Worm (Caenorhabditis elegans) whole organism, late embryonic: ENCODE results near the gene F08C6.5.

Experiments used
- C08G9.2 ChIP-seq: sonication (generic microtip); optimal IDR thresholded peaks from 2 replicates; lab custom pipeline; 2016; ENCODE audit warnings: mild to moderate bottlenecking, missing genetic modification characterization, moderate library complexity, missing compliant biosample characterization
- T23F11.4 ChIP-seq: fragments of 200-800 bp; sonication (Bioruptor generic); optimal IDR thresholded peaks from 2 replicates; lab custom pipeline; 2018; ENCODE audit warnings: mild to moderate bottlenecking, missing genetic modification characterization, missing compliant biosample characterization
- ahr-1 ChIP-seq: sonication (generic microtip); optimal IDR thresholded peaks from 2 replicates; lab custom pipeline; 2016; ENCODE audit warnings: missing genetic modification characterization, missing compliant biosample characterization
- ama-1 ChIP-seq: fragments of 150-350 bp; optimal IDR thresholded peaks from 2 replicates; lab custom pipeline; 2014
- ceh-14 ChIP-seq: sonication (generic microtip); optimal IDR thresholded peaks from 2 replicates; lab custom pipeline; 2016; ENCODE audit warnings: missing genotype, missing genetic modification characterization, missing compliant biosample characterization
- ceh-18 ChIP-seq: sonication (generic microtip); optimal IDR thresholded peaks from 2 replicates; lab custom pipeline; 2016; ENCODE audit warnings: missing genetic modification characterization, missing compliant biosample characterization
- ceh-19 ChIP-seq: fragments of 200-800 bp; sonication (Bioruptor generic); optimal IDR thresholded peaks from 2 replicates; lab custom pipeline; 2018; ENCODE audit warnings: mild to moderate bottlenecking, missing genetic modification characterization, missing compliant biosample characterization
- ceh-2 ChIP-seq: sonication (generic microtip); optimal IDR thresholded peaks from 2 replicates; lab custom pipeline; 2016; ENCODE audit warnings: missing genotype, missing genetic modification characterization, missing compliant biosample characterization
- ceh-22 ChIP-seq: sonication (generic microtip); optimal IDR thresholded peaks from 2 replicates; lab custom pipeline; 2017; ENCODE audit warnings: missing biosample characterization, missing genetic modification characterization
- ceh-30 ChIP-seq: fragments of 150-350 bp; optimal IDR thresholded peaks from 2 replicates; lab custom pipeline; 2014; ENCODE audit warnings: missing biosample characterization, missing genetic modification characterization
- ceh-31 ChIP-seq: sonication (generic microtip); optimal IDR thresholded peaks from 2 replicates; lab custom pipeline; 2016; ENCODE audit warnings: missing genetic modification characterization, missing compliant biosample characterization
- ceh-45 ChIP-seq: fragments of 200-800 bp; sonication (Bioruptor generic); IDR thresholded peaks from 2 replicates; pipeline ENCODE4 v1.3.6; 2022; ENCODE audit warnings: missing genetic modification reagents, missing genetic modification characterization, missing compliant biosample characterization
- dmd-4 ChIP-seq: sonication (generic microtip); optimal IDR thresholded peaks from 2 replicates; lab custom pipeline; 2016; ENCODE audit warnings: borderline replicate concordance, missing genetic modification characterization, missing compliant biosample characterization
- dve-1 ChIP-seq: sonication (generic microtip); optimal IDR thresholded peaks from 2 replicates; lab custom pipeline; 2017; ENCODE audit warnings: antibody characterized with exemption, mild to moderate bottlenecking, missing genetic modification characterization, missing compliant biosample characterization
- elt-2 ChIP-seq: sonication (generic microtip); optimal IDR thresholded peaks from 2 replicates; lab custom pipeline; 2016; ENCODE audit warnings: missing genetic modification reagents, missing genetic modification characterization, missing compliant biosample characterization
- ets-4 ChIP-seq: sonication (generic microtip); optimal IDR thresholded peaks from 2 replicates; lab custom pipeline; 2016; ENCODE audit warnings: missing genetic modification characterization, missing compliant biosample characterization
- fkh-10 ChIP-seq: fragments of 150-350 bp; optimal IDR thresholded peaks from 2 replicates; lab custom pipeline; 2014; ENCODE audit warnings: missing biosample characterization, missing genetic modification reagents, missing genetic modification characterization
- hlh-13 ChIP-seq: fragments of 200-800 bp; sonication (Bioruptor generic); optimal IDR thresholded peaks from 2 replicates; lab custom pipeline; 2018; ENCODE audit warnings: mild to moderate bottlenecking, missing genetic modification characterization, missing compliant biosample characterization
- hlh-8 ChIP-seq: sonication (generic microtip); optimal IDR thresholded peaks from 2 replicates; lab custom pipeline; 2016; ENCODE audit warnings: missing genotype, missing genetic modification characterization, missing compliant biosample characterization
- lim-6 ChIP-seq: sonication (generic microtip); optimal IDR thresholded peaks from 2 replicates; lab custom pipeline; 2016; ENCODE audit warnings: missing genetic modification characterization, missing compliant biosample characterization
- lin-11 ChIP-seq: fragments of 200-800 bp; sonication (Bioruptor generic); optimal IDR thresholded peaks from 2 replicates; lab custom pipeline; 2018; ENCODE audit warnings: mild to moderate bottlenecking, missing genetic modification characterization, missing compliant biosample characterization
- madf-2 ChIP-seq: sonication (generic microtip); optimal IDR thresholded peaks from 2 replicates; lab custom pipeline; 2017; ENCODE audit warnings: missing genetic modification characterization, missing compliant biosample characterization
- nfya-1 ChIP-seq: sonication (generic microtip); optimal IDR thresholded peaks from 2 replicates; lab custom pipeline; 2017; ENCODE audit warnings: missing genetic modification characterization, mild to moderate bottlenecking, missing compliant biosample characterization, antibody characterized with exemption, moderate library complexity
- nhr-232 ChIP-seq: sonication (generic microtip); optimal IDR thresholded peaks from 2 replicates; lab custom pipeline; 2016; ENCODE audit warnings: missing genetic modification characterization, missing compliant biosample characterization
- odd-2 ChIP-seq: sonication (generic microtip); optimal IDR thresholded peaks from 2 replicates; lab custom pipeline; 2017; ENCODE audit warnings: antibody characterized with exemption, mild to moderate bottlenecking, missing genetic modification characterization, missing compliant biosample characterization
- pag-3 ChIP-seq: sonication (generic microtip); optimal IDR thresholded peaks from 2 replicates; lab custom pipeline; 2016; ENCODE audit warnings: missing compliant biosample characterization, missing genetic modification characterization, borderline replicate concordance
- pat-9 ChIP-seq: fragments of 200-800 bp; sonication (Bioruptor generic); optimal IDR thresholded peaks from 2 replicates; lab custom pipeline; 2018; ENCODE audit warnings: mild to moderate bottlenecking, missing genetic modification characterization, moderate library complexity, missing compliant biosample characterization
- pax-1 ChIP-seq: fragments of 150-350 bp; optimal IDR thresholded peaks from 2 replicates; lab custom pipeline; 2014; ENCODE audit warnings: missing biosample characterization, missing genetic modification characterization
- pha-4 ChIP-seq: fragments of 150-350 bp; optimal IDR thresholded peaks from 2 replicates; lab custom pipeline; 2018; ENCODE audit warnings: missing biosample characterization, missing genetic modification reagents, missing genetic modification characterization
- pqm-1 ChIP-seq: sonication (generic microtip); optimal IDR thresholded peaks from 2 replicates; lab custom pipeline; 2016; ENCODE audit warnings: missing genetic modification characterization, missing compliant biosample characterization
- ref-2 ChIP-seq: sonication (generic microtip); optimal IDR thresholded peaks from 2 replicates; lab custom pipeline; 2016; ENCODE audit warnings: missing genetic modification characterization, missing compliant biosample characterization
- rnt-1 ChIP-seq: sonication (generic microtip); optimal IDR thresholded peaks from 2 replicates; lab custom pipeline; 2016; ENCODE audit warnings: missing genetic modification characterization, missing compliant biosample characterization
- sox-2 ChIP-seq: fragments of 200-800 bp; sonication (Bioruptor generic); IDR thresholded peaks from 2 replicates; pipeline ENCODE4 v1.3.6; 2022; ENCODE audit warnings: missing genetic modification reagents, missing genetic modification characterization, missing compliant biosample characterization
- syd-9 ChIP-seq: sonication (generic microtip); optimal IDR thresholded peaks from 2 replicates; lab custom pipeline; 2016; ENCODE audit warnings: mild to moderate bottlenecking, missing genetic modification characterization, moderate library complexity, missing compliant biosample characterization
- tbx-2 ChIP-seq: sonication (generic microtip); optimal IDR thresholded peaks from 2 replicates; lab custom pipeline; 2016; ENCODE audit warnings: missing genetic modification characterization, missing compliant biosample characterization
- unc-3 ChIP-seq, 2 experiments: fragments of 200-800 bp in 1 of 2; sonication (Bioruptor generic) in 1 of 2; sonication (generic microtip) in 1 of 2; conservative IDR thresholded peaks in 1 of 2; optimal IDR thresholded peaks in 1 of 2; 2 replicates each; pipeline versions ENCODE4 v1.3.6 to Lab custom; 2016 to 2022; ENCODE audit warnings: missing compliant biosample characterization in 2 of 2, missing genetic modification characterization in 2 of 2, missing genetic modification reagents in 1 of 2
- unc-42 ChIP-seq: sonication (generic microtip); optimal IDR thresholded peaks from 2 replicates; lab custom pipeline; 2016; ENCODE audit warnings: missing genotype, missing genetic modification characterization, missing compliant biosample characterization
- unc-55 ChIP-seq: sonication (generic microtip); optimal IDR thresholded peaks from 2 replicates; lab custom pipeline; 2017; ENCODE audit warnings: missing biosample characterization, missing genetic modification reagents, missing genetic modification characterization
- zip-5 ChIP-seq: sonication (generic microtip); optimal IDR thresholded peaks from 2 replicates; lab custom pipeline; 2016; ENCODE audit warnings: missing genetic modification characterization, missing compliant biosample characterization

F08C6.5 gene

ce11 chrX:7573172-7573571, 14.0 kb downstream of the F08C6.5 start:
- TF ChIP-seq ama-1 (lab: Kevin White, UChicago) (no peak), madf-2 (no peak), ceh-31 (tag; lab: Kevin White, UChicago) (no peak), hlh-8 (tag; lab: Kevin White, UChicago) (no peak), ceh-14 (tag; lab: Kevin White, UChicago) (no peak), ceh-45 (GFP tag; lab: Robert Waterston, UW) (no peak), syd-9 (tag; lab: Kevin White, UChicago) (no peak), ceh-22 (tag; lab: Kevin White, UChicago) (no peak), pag-3 (tag; lab: Kevin White, UChicago) (no peak)

- TF ChIP-seq hlh-13 (GFP tag; lab: Kevin White, UChicago) (peak; percentile 10), pqm-1 (no peak)
Measured at ce11 chrX:7573572-7573628, 14.2 kb downstream of the F08C6.5 start, which contains the start of the genes unc-98 and F08C6.18. Gene unc-98, minus strand, starts transcription at chrX:7573619. Gene F08C6.18, minus strand, starts transcription at chrX:7573628.

- TF ChIP-seq unc-55 (GFP tag; lab: Kevin White, UChicago) (peak; percentile 9), ets-4 (tag; lab: Kevin White, UChicago) (no peak), ceh-2 (tag; lab: Kevin White, UChicago) (no peak), dmd-4 (tag; lab: Kevin White, UChicago) (no peak), ceh-18 (tag; lab: Kevin White, UChicago) (peak; percentile 71), rnt-1 (tag; lab: Kevin White, UChicago) (peak; percentile 66), fkh-10 (no peak), sox-2 (GFP tag; lab: Robert Waterston, UW) (no peak), ref-2 (tag; lab: Kevin White, UChicago) (no peak), ceh-19 (GFP tag; lab: Kevin White, UChicago) (no peak), ceh-31 (tag; lab: Kevin White, UChicago) (no peak), pqm-1 (no peak), C08G9.2 (tag; lab: Kevin White, UChicago) (no peak), nfya-1 (tag; lab: Kevin White, UChicago) (no peak), pax-1 (tag; lab: Kevin White, UChicago) (no peak), nhr-232 (tag; lab: Kevin White, UChicago) (no peak)
Measured at ce11 chrX:7573629-7574028, 14.4 kb downstream of the F08C6.5 start.

- TF ChIP-seq C08G9.2 (tag; lab: Kevin White, UChicago) (no peak), elt-2 (tag; lab: Kevin White, UChicago) (peak; percentile 77)
- TF ChIP-seq, all 69 proteins: peak for 1
Measured at ce11 chrX:7575939-7576338, 16.7 kb downstream of the F08C6.5 start.

- TF ChIP-seq unc-3 (GFP tag; conservative IDR thresholded peaks at IDR 0.05; lab: Robert Waterston, UW) = no peak
- TF ChIP-seq unc-3 (tag; optimal IDR thresholded peaks at IDR 0.05; lab: Kevin White, UChicago) = no peak
- TF ChIP-seq lim-6 (tag; lab: Kevin White, UChicago) = no peak
- peak; percentile 11 for TF ChIP-seq elt-2 (tag; lab: Kevin White, UChicago)
- TF ChIP-seq nfya-1 (tag; lab: Kevin White, UChicago) = peak; percentile 4
- TF ChIP-seq dve-1 = no peak
- TF ChIP-seq lin-11 (tag; lab: Kevin White, UChicago) = no peak
- TF ChIP-seq hlh-13 (GFP tag; lab: Kevin White, UChicago) = no peak
- peak; percentile 21 for TF ChIP-seq tbx-2 (tag; lab: Kevin White, UChicago)
- TF ChIP-seq ahr-1 = no peak
- TF ChIP-seq pag-3 (tag; lab: Kevin White, UChicago) = no peak
- TF ChIP-seq rnt-1 (tag; lab: Kevin White, UChicago) = no peak
- TF ChIP-seq odd-2 (tag; lab: Kevin White, UChicago) = no peak
- TF ChIP-seq pat-9 (tag; lab: Kevin White, UChicago) = no peak
- no peak for TF ChIP-seq ceh-30 (tag; lab: Kevin White, UChicago)
- no peak for TF ChIP-seq zip-5 (tag; lab: Kevin White, UChicago)
- TF ChIP-seq unc-42 = no peak
- no peak for TF ChIP-seq T23F11.4 (GFP tag; lab: Kevin White, UChicago)
- TF ChIP-seq ceh-31 (tag; lab: Kevin White, UChicago) = no peak
- TF ChIP-seq pha-4 (tag; lab: Kevin White, UChicago) = no peak
- TF ChIP-seq ceh-14 (tag; lab: Kevin White, UChicago) = no peak
Measured at ce11 chrX:7577458-7578158, 18.4 kb downstream of the F08C6.5 start.
